Worm (Caenorhabditis elegans): ENCODE results near the gene best-20.

The best-20 gene

DNA sequence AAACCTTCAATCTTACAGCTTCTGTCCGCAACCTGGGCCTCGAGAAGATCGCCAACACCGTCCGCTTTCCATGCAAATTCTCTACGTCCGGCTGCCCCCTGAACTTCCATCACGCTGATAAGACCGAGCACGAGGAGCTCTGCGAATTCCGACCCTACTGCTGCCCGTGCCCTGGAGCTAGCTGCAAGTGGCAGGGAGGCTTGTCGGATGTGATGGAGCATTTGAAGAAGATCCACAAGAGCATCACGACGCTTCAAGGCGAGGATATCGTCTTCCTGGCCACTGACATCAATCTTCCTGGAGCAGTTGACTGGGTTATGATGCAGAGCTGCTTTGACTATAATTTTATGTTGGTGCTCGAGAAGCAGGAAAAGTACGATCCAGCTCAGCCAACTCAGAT is 10.2 kb upstream of the best-20 start:
- no peak for TF ChIP-seq unc-62 (GFP tag; optimal IDR thresholded peaks at IDR 0.05)

DNA sequence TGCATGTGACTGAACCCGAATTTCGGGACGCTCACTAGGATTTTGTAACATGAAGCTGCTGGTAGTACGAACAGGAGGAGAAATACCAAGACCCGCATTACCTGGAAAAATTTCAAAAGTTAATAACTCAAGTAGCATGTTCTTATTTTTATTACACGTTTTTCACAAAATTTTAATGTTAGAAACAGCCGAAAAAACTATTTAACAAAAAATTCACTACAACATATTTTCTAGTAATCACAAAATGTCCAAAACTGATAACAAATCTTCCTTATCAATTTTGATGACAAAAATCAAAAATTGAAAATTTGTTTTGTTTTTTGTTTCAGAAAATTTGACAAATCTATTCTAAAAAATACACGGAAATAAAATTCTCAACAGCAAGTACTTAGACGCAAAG is 5.0 kb upstream of the best-20 start, which contains the start of gene ugt-45:
TSS of gene ugt-45 (minus strand) at position 101 of the 400 bp plus-strand sequence.
- no peak for TF ChIP-seq unc-62 (GFP tag; optimal IDR thresholded peaks at IDR 0.05)

DNA sequence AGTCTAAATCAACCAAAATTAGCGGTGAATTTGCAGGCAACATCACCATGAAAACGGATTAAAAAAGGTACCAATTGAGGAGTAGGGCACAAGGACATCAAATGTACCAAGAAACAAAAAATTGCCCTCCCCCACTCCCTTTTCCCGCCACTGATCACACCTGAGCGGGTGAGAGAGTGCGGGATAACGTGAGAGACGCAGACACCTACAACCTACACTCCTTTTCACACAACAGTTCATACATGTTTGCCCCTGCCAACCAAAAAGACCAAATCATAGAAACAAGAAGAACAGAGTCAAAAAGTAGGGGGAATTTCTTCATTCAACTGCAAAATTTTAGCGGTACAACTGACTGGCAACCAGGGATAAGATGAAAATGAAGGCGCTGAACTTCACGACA is 3.7 kb upstream of the best-20 start:
- TF ChIP-seq unc-62 (GFP tag; optimal IDR thresholded peaks at IDR 0.05): no peak

DNA sequence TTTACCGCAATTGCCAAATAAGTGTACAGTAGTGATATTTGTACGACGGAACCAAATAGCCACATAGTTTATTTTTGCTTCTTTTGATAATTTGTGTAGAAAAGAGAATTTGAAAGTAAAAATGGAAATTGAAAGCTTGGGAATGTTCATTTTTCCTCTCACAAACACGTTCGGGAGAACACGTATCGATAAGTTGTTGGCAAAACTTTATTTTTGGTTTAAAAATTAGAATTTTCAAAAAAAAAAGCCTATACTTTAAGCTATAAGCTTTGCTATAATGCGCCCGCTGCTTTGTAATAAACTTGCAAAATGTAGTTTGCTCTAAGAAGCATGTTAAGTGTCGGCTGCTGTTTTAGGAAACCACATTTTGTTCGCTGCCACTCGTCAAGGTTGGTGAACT is 666 bp upstream of the best-20 start, which contains the start of gene Y37E11AR.7:
TSS of gene Y37E11AR.7 (minus strand) at position 101 of the 400 bp plus-strand sequence.
- no peak for TF ChIP-seq unc-62 (GFP tag; optimal IDR thresholded peaks at IDR 0.05)

DNA sequence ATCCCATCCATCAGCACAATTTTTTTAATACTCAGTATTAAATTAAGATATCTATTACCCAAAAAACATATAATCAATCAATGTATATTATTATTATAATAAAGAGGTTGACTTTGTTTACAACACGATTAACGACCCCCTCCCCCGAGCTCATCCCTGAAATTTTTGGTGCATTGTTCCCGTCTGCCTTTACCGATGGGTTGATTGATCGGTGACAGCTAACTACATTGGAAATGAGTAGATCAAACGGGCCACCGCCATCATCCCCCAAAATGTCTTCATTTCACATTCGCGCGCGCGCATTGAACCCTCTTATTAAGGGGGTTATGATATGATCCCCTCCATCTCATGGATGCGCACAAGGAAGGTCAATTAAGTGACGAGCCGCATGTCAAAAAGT is 3.8 kb downstream of the best-20 start:
- no peak for TF ChIP-seq unc-62 (GFP tag; optimal IDR thresholded peaks at IDR 0.05)

- TF ChIP-seq unc-62 (GFP tag; optimal IDR thresholded peaks at IDR 0.05): no peak
Measured at ce11 chrIV:3764012-3764549, 8.1 kb downstream of the best-20 start.

DNA sequence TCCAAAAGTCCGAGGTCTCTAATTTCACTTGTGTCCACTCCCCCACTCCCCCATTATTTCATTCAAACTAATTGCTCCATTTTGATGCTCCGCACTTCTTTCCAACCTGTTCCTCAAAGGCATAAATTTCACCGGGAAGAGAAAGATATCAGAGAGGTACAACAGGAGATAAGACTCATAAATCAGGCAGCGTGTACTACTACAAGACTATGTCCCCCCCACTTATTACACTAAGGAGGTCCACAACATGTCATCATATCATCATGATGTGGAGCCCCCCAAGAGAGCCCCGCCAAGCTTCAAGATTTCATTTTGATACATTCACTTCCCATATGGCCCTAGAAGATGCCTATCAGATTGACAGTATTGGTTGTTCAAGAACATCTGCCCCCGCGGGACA is 9.4 kb downstream of the best-20 start:
- TF ChIP-seq unc-62 (GFP tag; optimal IDR thresholded peaks at IDR 0.05): no peak

- no peak for TF ChIP-seq unc-62 (GFP tag; optimal IDR thresholded peaks at IDR 0.05)
Measured at ce11 chrIV:3766589-3766988, 10.6 kb downstream of the best-20 start, which contains the start of gene vab-2. Gene vab-2, minus strand, starts transcription at chrIV:3766826.

DNA sequence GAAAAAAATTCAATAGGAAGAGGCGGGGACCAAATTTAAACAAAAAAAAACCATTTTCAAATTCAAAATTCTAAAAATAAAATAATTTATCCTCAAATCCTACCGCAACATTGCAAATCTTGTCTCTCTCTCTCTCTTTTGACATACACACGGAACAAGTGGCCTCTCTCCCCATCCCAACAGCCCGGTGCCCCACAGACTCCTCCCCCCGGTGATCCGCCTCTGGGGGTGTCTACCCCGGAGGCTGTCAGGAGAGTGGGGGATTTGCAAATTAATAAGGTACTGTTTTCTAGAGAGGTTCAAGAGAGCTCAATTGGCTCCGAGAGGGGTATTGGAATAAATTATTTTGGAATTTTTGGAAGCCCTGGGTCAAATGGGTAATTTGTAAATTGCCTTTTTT is 11.7 kb downstream of the best-20 start:
- no peak for TF ChIP-seq unc-62 (GFP tag; optimal IDR thresholded peaks at IDR 0.05)

DNA sequence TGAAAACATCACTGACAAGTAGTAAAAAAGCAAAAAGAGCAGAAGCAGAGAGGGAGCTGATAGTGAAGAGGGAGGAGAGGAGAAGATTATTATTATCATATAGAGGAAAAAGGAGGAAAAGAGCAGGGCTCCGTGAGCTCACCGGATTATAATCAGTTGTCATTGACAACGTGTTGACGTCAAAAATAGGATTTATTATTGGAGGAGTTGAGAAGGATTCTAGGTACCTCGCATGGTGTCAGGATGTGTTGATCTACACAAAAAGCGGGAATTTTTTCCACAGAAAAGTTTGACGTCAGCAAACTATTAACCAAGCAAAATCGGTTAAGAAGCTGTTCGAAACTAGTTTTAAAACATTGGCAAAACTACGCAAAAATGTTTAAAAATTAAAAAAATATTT is 18.1 kb downstream of the best-20 start:
- TF ChIP-seq unc-62 (GFP tag; optimal IDR thresholded peaks at IDR 0.05): no peak

ce11 chrIV:3781539-3781938 is 25.5 kb downstream of the best-20 start:
- no peak for TF ChIP-seq unc-62 (GFP tag; optimal IDR thresholded peaks at IDR 0.05)

- TF ChIP-seq unc-62 (GFP tag; optimal IDR thresholded peaks at IDR 0.05): no peak
Measured at ce11 chrIV:3783910-3784309, 27.9 kb downstream of the best-20 start, which contains the start of gene glct-6. Gene glct-6, plus strand, starts transcription at chrIV:3784210.

ce11 chrIV:3794437-3794836 is 38.4 kb downstream of the best-20 start, which contains the start of gene K09B3.1:
Gene K09B3.1, plus strand, starts transcription at chrIV:3794737.
- no peak for TF ChIP-seq unc-62 (GFP tag; optimal IDR thresholded peaks at IDR 0.05)

- TF ChIP-seq unc-62 (GFP tag; optimal IDR thresholded peaks at IDR 0.05): no peak
Measured at ce11 chrIV:3797442-3797841, 41.4 kb downstream of the best-20 start.

- no peak for TF ChIP-seq unc-62 (GFP tag; optimal IDR thresholded peaks at IDR 0.05)
Measured at ce11 chrIV:3800952-3801351, 44.9 kb downstream of the best-20 start, which contains the start of gene osm-3. Gene osm-3, minus strand, starts transcription at chrIV:3801052.

- no peak for TF ChIP-seq unc-62 (GFP tag; optimal IDR thresholded peaks at IDR 0.05)
Measured at ce11 chrIV:3803252-3803651, 47.2 kb downstream of the best-20 start, which contains the start of the genes algn-14 and M02B7.2. Gene algn-14, minus strand, starts transcription at chrIV:3803426. Gene M02B7.2, plus strand, starts transcription at chrIV:3803581.

- no peak for TF ChIP-seq unc-62 (GFP tag; optimal IDR thresholded peaks at IDR 0.05)
Measured at ce11 chrIV:3805219-3805618, 49.2 kb downstream of the best-20 start, which contains the start of gene fbxc-47. Gene fbxc-47, plus strand, starts transcription at chrIV:3805519.

DNA sequence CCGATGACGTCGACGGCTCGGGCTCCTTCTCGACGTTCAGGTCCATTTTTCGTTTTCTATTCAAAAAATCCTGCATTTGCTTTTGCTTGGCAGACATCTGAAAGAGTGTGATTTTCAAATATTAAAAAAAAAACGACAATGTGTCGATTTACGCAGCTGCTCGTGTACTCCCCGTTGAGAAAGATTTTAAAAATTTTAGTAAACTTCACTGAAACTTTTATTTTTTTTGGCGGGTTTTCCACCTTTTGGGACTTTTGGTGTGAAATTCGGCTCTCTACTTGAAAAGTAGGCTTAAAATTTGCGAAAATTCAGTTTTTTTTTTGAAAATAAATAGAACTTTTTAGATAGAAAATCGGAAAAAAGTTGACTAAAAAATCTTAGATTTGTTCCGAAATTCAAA is 51.1 kb downstream of the best-20 start, which contains the start of gene M02B7.7:
TSS of gene M02B7.7 (minus strand) at position 101 of the 400 bp plus-strand sequence.
- no peak for TF ChIP-seq unc-62 (GFP tag; optimal IDR thresholded peaks at IDR 0.05)
